Worm (Caenorhabditis elegans) whole organism, young adult: ENCODE data around the gene nhr-37.

Experiments
- F39B2.1 ChIP-seq: fragments of 200-800 bp; sonication (Bioruptor generic); IDR thresholded peaks from 2 replicates; pipeline ENCODE4 v1.3.6; 2022; ENCODE audit warnings: missing genetic modification reagents, missing genetic modification characterization, missing compliant biosample characterization
- ceh-100 ChIP-seq: fragments of 200-800 bp; sonication (Bioruptor generic); IDR thresholded peaks from 2 replicates; pipeline ENCODE4 v1.3.6; 2022; ENCODE audit warnings: missing genetic modification reagents, missing genetic modification characterization, missing compliant biosample characterization
- die-1 ChIP-seq: sonication (generic microtip); optimal IDR thresholded peaks from 2 replicates; lab custom pipeline; 2016; ENCODE audit warnings: missing genotype, mild to moderate bottlenecking, missing genetic modification characterization, missing compliant biosample characterization
- gei-17 ChIP-seq: fragments of 200-800 bp; sonication (Bioruptor generic); optimal IDR thresholded peaks from 2 replicates; lab custom pipeline; 2018; ENCODE audit warnings: mild to moderate bottlenecking, missing genetic modification characterization, missing compliant biosample characterization
- lir-1 ChIP-seq: fragments of 200-800 bp; sonication (Bioruptor generic); conservative IDR thresholded peaks from 2 replicates; pipeline ENCODE4 v1.3.6; 2022; ENCODE audit warnings: missing genetic modification reagents, missing genetic modification characterization, missing compliant biosample characterization
- madf-10 ChIP-seq: sonication (generic microtip); optimal IDR thresholded peaks from 2 replicates; lab custom pipeline; 2016; ENCODE audit warnings: mild to moderate bottlenecking, missing genetic modification characterization, missing compliant biosample characterization
- mel-28 ChIP-seq: sonication (generic microtip); optimal IDR thresholded peaks from 2 replicates; lab custom pipeline; 2016; ENCODE audit warnings: borderline replicate concordance, mild to moderate bottlenecking, missing genetic modification characterization, missing compliant biosample characterization

The nhr-37 gene

ce11 chrV:6673967-6674366 lies 52.0 kb downstream of the nhr-37 start, which contains the start of gene cest-31:
cest-31 (plus strand) TSS chrV:6674267.
- TF ChIP-seq lir-1 (GFP tag; lab: Robert Waterston, UW) (no peak), ceh-100 (no peak), die-1 (tag; lab: Kevin White, UChicago) (no peak), madf-10 (tag; lab: Kevin White, UChicago) (no peak), mel-28 (tag; lab: Kevin White, UChicago) (no peak), gei-17 (no peak), F39B2.1 (GFP tag; lab: Robert Waterston, UW) (no peak)
